Worm (Caenorhabditis elegans): ENCODE measurements around the gene cest-12.

cest-12 gene

ce11 chrIII:12130052-12130451, 22.7 kb upstream of the cest-12 start, which contains the start of gene Y75B8A.6:
Y75B8A.6 (minus strand) TSS chrIII:12130343.
- TF ChIP-seq peb-1 (tag; optimal IDR thresholded peaks at IDR 0.05): no peak
- no peak for TF ChIP-seq gmeb-1 (tag; optimal IDR thresholded peaks at IDR 0.05)
- no peak for TF ChIP-seq blmp-1 (tag; optimal IDR thresholded peaks at IDR 0.05; ENCODE audit: insufficient read depth)
- no peak for TF ChIP-seq sem-4 (tag; optimal IDR thresholded peaks at IDR 0.05)
- no peak for TF ChIP-seq nhr-21 (tag; optimal IDR thresholded peaks at IDR 0.05)
- no peak for TF ChIP-seq ztf-11 (tag; optimal IDR thresholded peaks at IDR 0.05)
- no peak for TF ChIP-seq nhr-129 (tag; optimal IDR thresholded peaks at IDR 0.05)
- no peak for TF ChIP-seq alr-1 (tag; optimal IDR thresholded peaks at IDR 0.05)
- TF ChIP-seq skn-1 (tag; optimal IDR thresholded peaks at IDR 0.05): no peak
- no peak for TF ChIP-seq egl-27 (tag; optimal IDR thresholded peaks at IDR 0.05)
- TF ChIP-seq fos-1 (tag; optimal IDR thresholded peaks at IDR 0.05): no peak
- no peak for TF ChIP-seq mab-5 (tag; optimal IDR thresholded peaks at IDR 0.05)
- no peak for TF ChIP-seq nhr-12 (tag; optimal IDR thresholded peaks at IDR 0.05)
- no peak for TF ChIP-seq aly-2 (tag; optimal IDR thresholded peaks at IDR 0.05)
- no peak for TF ChIP-seq lin-13 (GFP tag; optimal IDR thresholded peaks at IDR 0.05)

ce11 chrIII:12124392-12124791, 17.1 kb upstream of the cest-12 start:
- TF ChIP-seq ztf-4 (tag; optimal IDR thresholded peaks at IDR 0.05): no peak
- no peak for TF ChIP-seq mab-5 (tag; optimal IDR thresholded peaks at IDR 0.05)
- no peak for TF ChIP-seq R02D3.7 (tag; optimal IDR thresholded peaks at IDR 0.05)

ce11 chrIII:12123427-12123826, 16.1 kb upstream of the cest-12 start:
- TF ChIP-seq ama-1 (optimal IDR thresholded peaks at IDR 0.05) (no peak), nhr-129 (tag; optimal IDR thresholded peaks at IDR 0.05) (no peak), gmeb-1 (tag; optimal IDR thresholded peaks at IDR 0.05) (no peak), unc-55 (GFP tag; optimal IDR thresholded peaks at IDR 0.05) (no peak), unc-39 (tag; optimal IDR thresholded peaks at IDR 0.05) (no peak), nhr-10 (tag; optimal IDR thresholded peaks at IDR 0.05) (no peak), Y55F3AM.14 (GFP tag; optimal IDR thresholded peaks at IDR 0.05) (no peak), mab-5 (tag; optimal IDR thresholded peaks at IDR 0.05) (no peak), nhr-11 (tag; optimal IDR thresholded peaks at IDR 0.05) (no peak), lin-39 (tag; optimal IDR thresholded peaks at IDR 0.05) (no peak), sma-3 (GFP tag; optimal IDR thresholded peaks at IDR 0.05) (no peak), lin-11 (tag; optimal IDR thresholded peaks at IDR 0.05) (no peak), egl-27 (tag; optimal IDR thresholded peaks at IDR 0.05) (no peak), snpc-4 (tag; optimal IDR thresholded peaks at IDR 0.05) (no peak), nhr-23 (tag; optimal IDR thresholded peaks at IDR 0.05) (no peak), ceh-82 (tag; optimal IDR thresholded peaks at IDR 0.05) (no peak)

ce11 chrIII:12121177-12121576, 13.8 kb upstream of the cest-12 start:
- peak; percentile 18 for TF ChIP-seq F13H6.1 (tag; optimal IDR thresholded peaks at IDR 0.05)
- TF ChIP-seq nhr-23 (tag; optimal IDR thresholded peaks at IDR 0.05): no peak
- TF ChIP-seq mdl-1 (tag; optimal IDR thresholded peaks at IDR 0.05): no peak

ce11 chrIII:12119625-12120024, 12.3 kb upstream of the cest-12 start:
- no peak for TF ChIP-seq nhr-23 (tag; optimal IDR thresholded peaks at IDR 0.05)
- TF ChIP-seq ama-1 (optimal IDR thresholded peaks at IDR 0.05): no peak
- no peak for TF ChIP-seq lsy-2 (tag; optimal IDR thresholded peaks at IDR 0.05)
- no peak for TF ChIP-seq nhr-21 (tag; optimal IDR thresholded peaks at IDR 0.05)
- no peak for TF ChIP-seq elt-3 (tag; optimal IDR thresholded peaks at IDR 0.05)
- TF ChIP-seq mab-5 (tag; optimal IDR thresholded peaks at IDR 0.05): no peak
- TF ChIP-seq sma-3 (GFP tag; optimal IDR thresholded peaks at IDR 0.05): no peak
- TF ChIP-seq Y55F3AM.14 (GFP tag; optimal IDR thresholded peaks at IDR 0.05): no peak
- TF ChIP-seq ZK546.5 (tag; optimal IDR thresholded peaks at IDR 0.05): no peak
- TF ChIP-seq unc-55 (GFP tag; optimal IDR thresholded peaks at IDR 0.05): no peak
- no peak for TF ChIP-seq zag-1 (tag; optimal IDR thresholded peaks at IDR 0.05)
- no peak for TF ChIP-seq mdl-1 (tag; optimal IDR thresholded peaks at IDR 0.05)
- no peak for TF ChIP-seq gmeb-1 (tag; optimal IDR thresholded peaks at IDR 0.05)

All from whole organism, L2 larva.